Fruit fly (Drosophila melanogaster) S2 (cell line): ENCODE results near the gene CG31908.

Experiments used
- CG8478 ChIP-seq: fragments of >200 bp; optimal IDR thresholded peaks from 2 replicates; lab custom pipeline; 2018
- CTCF ChIP-seq, 2 experiments: fragments of >200 bp; optimal IDR thresholded peaks; 2 replicates each; lab custom pipeline; 2018

dm6 chr2L:7011962-7012361 is 15.2 kb downstream of the CG31908 start, which contains the start of gene CG43321:
- TF ChIP-seq CTCF (optimal IDR thresholded peaks at IDR 0.05; lab: Kevin White, UChicago) = no peak
- TF ChIP-seq CG8478 (lab: Kevin White, UChicago) = no peak
